Fruit fly (Drosophila melanogaster): Measurements from ENCODE around the gene nAChRbeta2.

dm6 chr3R:24474760-24475159 is 40.1 kb downstream of the nAChRbeta2 start:
- TF ChIP-seq CrebA (GFP tag; optimal IDR thresholded peaks at IDR 0.05; ENCODE audit: borderline replicate concordance) (no peak), Hr83 (GFP tag; optimal IDR thresholded peaks at IDR 0.05; ENCODE audit: poor library complexity, severe bottlenecking) (no peak), ey (GFP tag; optimal IDR thresholded peaks at IDR 0.05) (no peak), Hr78 (GFP tag; optimal IDR thresholded peaks at IDR 0.05) (no peak), sv (GFP tag; optimal IDR thresholded peaks at IDR 0.05) (no peak), Jra (GFP tag; optimal IDR thresholded peaks at IDR 0.05) (no peak)
